Worm (Caenorhabditis elegans): ENCODE measurements around the gene egrh-2.

Gene egrh-2

ce11 chrIV:1015430-1015829, 25.2 kb upstream of the egrh-2 start:
- TF ChIP-seq npax-4 (tag; optimal IDR thresholded peaks at IDR 0.05) (no peak), pat-9 (tag; optimal IDR thresholded peaks at IDR 0.05) (no peak), ceh-18 (tag; optimal IDR thresholded peaks at IDR 0.05) (no peak), ceh-19 (GFP tag; optimal IDR thresholded peaks at IDR 0.05) (no peak), ceh-6 (GFP tag; optimal IDR thresholded peaks at IDR 0.05) (no peak)

ce11 chrIV:1013233-1013798, 23.1 kb upstream of the egrh-2 start:
- TF ChIP-seq ttx-3 (tag; optimal IDR thresholded peaks at IDR 0.05) (no peak), sdc-2 (tag; optimal IDR thresholded peaks at IDR 0.05) (no peak), pag-3 (tag; optimal IDR thresholded peaks at IDR 0.05; ENCODE audit: borderline replicate concordance) (no peak), Y22D7AL.16 (tag; optimal IDR thresholded peaks at IDR 0.05) (no peak), ztf-16 (tag; optimal IDR thresholded peaks at IDR 0.05) (no peak), mec-3 (tag; optimal IDR thresholded peaks at IDR 0.05; ENCODE audit: borderline replicate concordance) (no peak), lin-11 (tag; optimal IDR thresholded peaks at IDR 0.05) (no peak), fkh-6 (tag; optimal IDR thresholded peaks at IDR 0.05) (no peak), eyg-1 (tag; optimal IDR thresholded peaks at IDR 0.05) (no peak), rnt-1 (tag; optimal IDR thresholded peaks at IDR 0.05) (no peak), pqm-1 (tag; optimal IDR thresholded peaks at IDR 0.05) (no peak), ceh-22 (tag; optimal IDR thresholded peaks at IDR 0.05) (no peak), dve-1 (tag; optimal IDR thresholded peaks at IDR 0.05) (no peak), ceh-2 (tag; optimal IDR thresholded peaks at IDR 0.05) (no peak), ceh-48 (tag; optimal IDR thresholded peaks at IDR 0.05) (no peak), C08G9.2 (tag; optimal IDR thresholded peaks at IDR 0.05) (no peak), odd-2 (tag; optimal IDR thresholded peaks at IDR 0.05) (no peak), ceh-19 (GFP tag; optimal IDR thresholded peaks at IDR 0.05) (no peak), fax-1 (tag; optimal IDR thresholded peaks at IDR 0.05) (no peak)

- TF ChIP-seq F13H6.1 (tag; optimal IDR thresholded peaks at IDR 0.05) (no peak), syd-9 (tag; optimal IDR thresholded peaks at IDR 0.05) (no peak), ceh-45 (GFP tag; IDR thresholded peaks at IDR 0.05) (no peak), unc-55 (GFP tag; optimal IDR thresholded peaks at IDR 0.05) (peak; percentile 49), nhr-11 (tag; optimal IDR thresholded peaks at IDR 0.05) (no peak), madf-2 (tag; optimal IDR thresholded peaks at IDR 0.05) (peak; percentile 21), ceh-24 (tag; optimal IDR thresholded peaks at IDR 0.05) (no peak), ceh-34 (tag; optimal IDR thresholded peaks at IDR 0.05) (peak; percentile 39), ceh-14 (tag; optimal IDR thresholded peaks at IDR 0.05) (peak; percentile 43), mec-3 (tag; optimal IDR thresholded peaks at IDR 0.05; ENCODE audit: borderline replicate concordance) (no peak), tbx-2 (tag; optimal IDR thresholded peaks at IDR 0.05) (peak; percentile 43), ceh-19 (GFP tag; optimal IDR thresholded peaks at IDR 0.05) (no peak), ceh-6 (GFP tag; optimal IDR thresholded peaks at IDR 0.05) (no peak), nfya-1 (tag; optimal IDR thresholded peaks at IDR 0.05) (peak; percentile 64), unc-42 (tag; optimal IDR thresholded peaks at IDR 0.05) (peak; percentile 99), K02D7.2 (tag; optimal IDR thresholded peaks at IDR 0.05) (no peak), pat-9 (tag; optimal IDR thresholded peaks at IDR 0.05) (no peak), fax-1 (tag; optimal IDR thresholded peaks at IDR 0.05) (no peak), pros-1 (tag; optimal IDR thresholded peaks at IDR 0.05) (no peak), odd-2 (tag; optimal IDR thresholded peaks at IDR 0.05) (no peak), ceh-48 (tag; optimal IDR thresholded peaks at IDR 0.05) (peak; percentile 5), ceh-31 (tag; optimal IDR thresholded peaks at IDR 0.05) (peak; percentile 55), pha-2 (tag; optimal IDR thresholded peaks at IDR 0.05) (peak; percentile 11), pax-1 (tag; optimal IDR thresholded peaks at IDR 0.05) (peak; percentile 40), dmd-4 (tag; optimal IDR thresholded peaks at IDR 0.05; ENCODE audit: borderline replicate concordance) (no peak), hlh-6 (tag; optimal IDR thresholded peaks at IDR 0.05) (no peak), hlh-15 (tag; optimal IDR thresholded peaks at IDR 0.05) (no peak), sox-2 (GFP tag; IDR thresholded peaks at IDR 0.05) (no peak), eyg-1 (tag; optimal IDR thresholded peaks at IDR 0.05) (no peak), pqm-1 (tag; optimal IDR thresholded peaks at IDR 0.05) (no peak), pag-3 (tag; optimal IDR thresholded peaks at IDR 0.05; ENCODE audit: borderline replicate concordance) (no peak), npax-4 (tag; optimal IDR thresholded peaks at IDR 0.05) (no peak), elt-2 (tag; optimal IDR thresholded peaks at IDR 0.05) (no peak), ceh-18 (tag; optimal IDR thresholded peaks at IDR 0.05) (peak; percentile 22), hlh-30 (tag; optimal IDR thresholded peaks at IDR 0.05; ENCODE audit: insufficient read depth) (peak; percentile 83), ceh-2 (tag; optimal IDR thresholded peaks at IDR 0.05) (peak; percentile 18), ceh-30 (tag; optimal IDR thresholded peaks at IDR 0.05) (no peak)
These were observed 22.2 kb upstream of the egrh-2 start, which contains the start of gene rbm-39 for ce11 chrIV:1012447-1012846. Gene rbm-39 (plus strand): TSS chrIV:1012624.

Data from whole organism, late embryonic.